Worm (Caenorhabditis elegans) whole organism, L4 larva: ENCODE results near the gene F22E12.1.
A peak's percentile ranks its signal among the peaks of the same experiment; 100 is the strongest.

Experiments
- F26F4.8 ChIP-seq: fragments of 200-800 bp; sonication (Bioruptor generic); conservative IDR thresholded peaks from 2 replicates; pipeline ENCODE4 v1.3.6; 2022; ENCODE audit warnings: missing genetic modification characterization, missing compliant biosample characterization
- F37D6.2 ChIP-seq: sonication (generic microtip); optimal IDR thresholded peaks from 2 replicates; lab custom pipeline; 2016; ENCODE audit warnings: mild to moderate bottlenecking, missing genetic modification characterization, missing compliant biosample characterization
- Y75B8A.6 ChIP-seq: fragments of 200-800 bp; sonication (Bioruptor generic); IDR thresholded peaks from 2 replicates; pipeline ENCODE4 v1.3.6; 2022; ENCODE audit warnings: missing genetic modification reagents, missing genetic modification characterization, missing compliant biosample characterization
- aha-1 ChIP-seq: fragments of 150-350 bp; peaks from one replicate; lab custom pipeline; 2014; ENCODE audit warnings: missing biosample characterization, missing genetic modification characterization
- ama-1 ChIP-seq: fragments of 150-350 bp; optimal IDR thresholded peaks from 2 replicates; lab custom pipeline; 2014; ENCODE audit warnings: inconsistent platforms, mixed read lengths
- attf-4 ChIP-seq: sonication (generic microtip); optimal IDR thresholded peaks from 3 replicates; lab custom pipeline; 2017; ENCODE audit warnings: missing biosample characterization, missing genetic modification characterization
- ceh-44 ChIP-seq: fragments of 200-800 bp; sonication (Bioruptor generic); IDR thresholded peaks from 2 replicates; pipeline ENCODE4 v1.3.6; 2022; ENCODE audit warnings: missing genetic modification reagents, missing genetic modification characterization, missing compliant biosample characterization
- ceh-82 ChIP-seq: sonication (generic microtip); optimal IDR thresholded peaks from 2 replicates; lab custom pipeline; 2017; ENCODE audit warnings: missing biosample characterization, missing genetic modification characterization
- cey-2 ChIP-seq: sonication (generic microtip); optimal IDR thresholded peaks from 3 replicates; lab custom pipeline; 2017; ENCODE audit warnings: missing genetic modification characterization, mild to moderate bottlenecking, missing compliant biosample characterization, antibody characterized with exemption, borderline replicate concordance; ENCODE audit not compliant: insufficient read depth
- ctbp-1 ChIP-seq: fragments of 200-800 bp; sonication (Bioruptor generic); IDR thresholded peaks from 2 replicates; pipeline ENCODE4 v1.3.6; 2022; ENCODE audit warnings: missing genetic modification reagents, missing genetic modification characterization, missing compliant biosample characterization
- daf-12 ChIP-seq: fragments of 150-350 bp; optimal IDR thresholded peaks from 2 replicates; lab custom pipeline; 2014; ENCODE audit warnings: missing biosample characterization, missing genetic modification reagents, missing genetic modification characterization
- daf-16 ChIP-seq, 3 experiments: sonication (generic microtip); optimal IDR thresholded peaks; 2 replicates each; lab custom pipeline; 2016 to 2017; ENCODE audit warnings: missing genetic modification characterization in 3 of 3, missing genetic modification reagents in 3 of 3, mild to moderate bottlenecking in 2 of 3, missing compliant biosample characterization in 2 of 3, missing biosample characterization in 1 of 3, moderate library complexity in 1 of 3
- dmd-8 ChIP-seq: fragments of 200-800 bp; sonication (Bioruptor generic); IDR thresholded peaks from 2 replicates; pipeline ENCODE4 v1.3.6; 2022; ENCODE audit warnings: missing genetic modification characterization, missing compliant biosample characterization
- duxl-1 ChIP-seq: sonication (generic microtip); optimal IDR thresholded peaks from 2 replicates; lab custom pipeline; 2016; ENCODE audit warnings: mild to moderate bottlenecking, missing genetic modification characterization, moderate library complexity, missing compliant biosample characterization; ENCODE audit not compliant: poor library complexity
- dve-1 ChIP-seq: sonication (generic microtip); optimal IDR thresholded peaks from 2 replicates; lab custom pipeline; 2017; ENCODE audit warnings: antibody characterized with exemption, mild to moderate bottlenecking, missing genetic modification characterization, missing compliant biosample characterization; ENCODE audit not compliant: insufficient read depth
- egl-27 ChIP-seq: sonication (generic microtip); optimal IDR thresholded peaks from 3 replicates; lab custom pipeline; 2017; ENCODE audit warnings: missing biosample characterization, missing genetic modification reagents, missing genetic modification characterization
- egl-43 ChIP-seq: fragments of 200-800 bp; sonication (Bioruptor generic); IDR thresholded peaks from 2 replicates; pipeline ENCODE4 v1.3.6; 2022; ENCODE audit warnings: missing genetic modification reagents, missing genetic modification characterization, missing compliant biosample characterization
- fos-1 ChIP-seq: fragments of 150-350 bp; optimal IDR thresholded peaks from 2 replicates; lab custom pipeline; 2014; ENCODE audit warnings: missing biosample characterization, missing genetic modification characterization
- hif-1 ChIP-seq, 2 experiments: sonication (generic microtip); optimal IDR thresholded peaks; 2 replicates each; lab custom pipeline; 2016 to 2017; ENCODE audit warnings: missing compliant biosample characterization in 2 of 2, missing genetic modification characterization in 2 of 2, missing genetic modification reagents in 2 of 2, missing genotype in 2 of 2, mild to moderate bottlenecking in 1 of 2
- hlh-11 ChIP-seq: fragments of 200-800 bp; sonication (Bioruptor generic); optimal IDR thresholded peaks from 2 replicates; lab custom pipeline; 2018; ENCODE audit warnings: mild to moderate bottlenecking, missing genetic modification characterization, missing compliant biosample characterization
- hlh-30 ChIP-seq: sonication (generic microtip); optimal IDR thresholded peaks from 2 replicates; lab custom pipeline; 2017; ENCODE audit warnings: antibody characterized with exemption, mild to moderate bottlenecking, missing genetic modification characterization, missing compliant biosample characterization; ENCODE audit not compliant: insufficient read depth
- hmg-1.1 ChIP-seq: fragments of 200-800 bp; sonication (Bioruptor generic); IDR thresholded peaks from 2 replicates; pipeline ENCODE4 v1.3.6; 2022; ENCODE audit warnings: missing genetic modification reagents, missing genetic modification characterization, missing compliant biosample characterization
- jun-1 ChIP-seq: fragments of 150-350 bp; optimal IDR thresholded peaks from 2 replicates; lab custom pipeline; 2014; ENCODE audit warnings: missing biosample characterization, missing genetic modification reagents, missing genetic modification characterization
- lin-15B ChIP-seq: fragments of 150-350 bp; sonication (generic microtip); optimal IDR thresholded peaks from 3 replicates; lab custom pipeline; 2014; ENCODE audit warnings: missing biosample characterization, missing genetic modification characterization
- lin-29 ChIP-seq: fragments of 200-800 bp; sonication (Bioruptor generic); IDR thresholded peaks from 2 replicates; pipeline ENCODE4 v1.3.6; 2022; ENCODE audit warnings: missing genetic modification reagents, missing genetic modification characterization, missing compliant biosample characterization
- lin-39 ChIP-seq: fragments of 150-350 bp; optimal IDR thresholded peaks from 2 replicates; lab custom pipeline; 2014; ENCODE audit warnings: missing biosample characterization, missing genetic modification reagents, missing genetic modification characterization
- madf-9 ChIP-seq: fragments of 200-800 bp; sonication (Bioruptor generic); conservative IDR thresholded peaks from 2 replicates; pipeline ENCODE4 v1.3.6; 2022; ENCODE audit warnings: missing genetic modification reagents, missing genetic modification characterization, missing compliant biosample characterization
- mdl-1 ChIP-seq, 2 experiments: fragments of 150-350 bp in 1 of 2; sonication (generic microtip) in 1 of 2; optimal IDR thresholded peaks; 2 replicates each; lab custom pipeline; 2014 to 2017; ENCODE audit warnings: missing biosample characterization in 2 of 2, missing genetic modification characterization in 2 of 2
- mep-1 ChIP-seq: fragments of 150-350 bp; sonication (generic microtip); optimal IDR thresholded peaks from 3 replicates; lab custom pipeline; 2014; ENCODE audit warnings: missing biosample characterization, missing genetic modification characterization
- mes-2 ChIP-seq: sonication (generic microtip); optimal IDR thresholded peaks from 2 replicates; lab custom pipeline; 2016; ENCODE audit warnings: missing genotype, mild to moderate bottlenecking, missing genetic modification characterization, missing compliant biosample characterization; ENCODE audit not compliant: poor library complexity, severe bottlenecking
- mxl-3 ChIP-seq: fragments of 200-800 bp; sonication (Bioruptor generic); optimal IDR thresholded peaks from 2 replicates; lab custom pipeline; 2018; ENCODE audit warnings: mild to moderate bottlenecking, missing genetic modification characterization, missing compliant biosample characterization
- nhr-28 ChIP-seq: fragments of 150-350 bp; optimal IDR thresholded peaks from 2 replicates; lab custom pipeline; 2014; ENCODE audit warnings: missing biosample characterization, missing genetic modification characterization
- nhr-77 ChIP-seq: fragments of 150-350 bp; optimal IDR thresholded peaks from 2 replicates; lab custom pipeline; 2014; ENCODE audit warnings: missing biosample characterization, missing genetic modification characterization
- pha-4 ChIP-seq, 2 experiments: fragments of 150-350 bp in 1 of 2; fragments of 200-800 bp in 1 of 2; sonication (Bioruptor generic) in 1 of 2; IDR thresholded peaks in 1 of 2; optimal IDR thresholded peaks in 1 of 2; 2 replicates each; pipeline versions ENCODE4 v1.3.6 to Lab custom; 2014 to 2022; ENCODE audit warnings: missing genetic modification characterization in 2 of 2, missing genetic modification reagents in 2 of 2, missing biosample characterization in 1 of 2, missing compliant biosample characterization in 1 of 2
- skn-1 ChIP-seq: fragments of 150-350 bp; optimal IDR thresholded peaks from 2 replicates; lab custom pipeline; 2014; ENCODE audit warnings: missing biosample characterization, missing genetic modification characterization
- snpc-1.2 ChIP-seq: fragments of 200-800 bp; sonication (Bioruptor generic); IDR thresholded peaks from 2 replicates; pipeline ENCODE4 v1.3.6; 2022; ENCODE audit warnings: missing genetic modification reagents, missing genetic modification characterization, missing compliant biosample characterization
- unc-62 ChIP-seq, 3 experiments: fragments of 150-350 bp in 1 of 3; sonication (generic microtip); optimal IDR thresholded peaks in 2 of 3; peaks in 1 of 3; 1 replicate in 1 of 3; 2 replicates in 2 of 3; lab custom pipeline; 2014 to 2017; ENCODE audit warnings: missing biosample characterization in 3 of 3, missing genetic modification characterization in 3 of 3, missing genetic modification reagents in 3 of 3, missing genotype in 1 of 3
- vab-7 ChIP-seq: fragments of 200-800 bp; sonication (Bioruptor generic); IDR thresholded peaks from 2 replicates; pipeline ENCODE4 v1.3.6; 2022; ENCODE audit warnings: missing genetic modification reagents, missing genetic modification characterization, missing compliant biosample characterization
- zfp-3 ChIP-seq: fragments of 200-800 bp; sonication (Bioruptor generic); conservative IDR thresholded peaks from 2 replicates; pipeline ENCODE4 v1.3.6; 2022; ENCODE audit warnings: missing genetic modification reagents, missing genetic modification characterization, missing compliant biosample characterization

Gene F22E12.1

DNA sequence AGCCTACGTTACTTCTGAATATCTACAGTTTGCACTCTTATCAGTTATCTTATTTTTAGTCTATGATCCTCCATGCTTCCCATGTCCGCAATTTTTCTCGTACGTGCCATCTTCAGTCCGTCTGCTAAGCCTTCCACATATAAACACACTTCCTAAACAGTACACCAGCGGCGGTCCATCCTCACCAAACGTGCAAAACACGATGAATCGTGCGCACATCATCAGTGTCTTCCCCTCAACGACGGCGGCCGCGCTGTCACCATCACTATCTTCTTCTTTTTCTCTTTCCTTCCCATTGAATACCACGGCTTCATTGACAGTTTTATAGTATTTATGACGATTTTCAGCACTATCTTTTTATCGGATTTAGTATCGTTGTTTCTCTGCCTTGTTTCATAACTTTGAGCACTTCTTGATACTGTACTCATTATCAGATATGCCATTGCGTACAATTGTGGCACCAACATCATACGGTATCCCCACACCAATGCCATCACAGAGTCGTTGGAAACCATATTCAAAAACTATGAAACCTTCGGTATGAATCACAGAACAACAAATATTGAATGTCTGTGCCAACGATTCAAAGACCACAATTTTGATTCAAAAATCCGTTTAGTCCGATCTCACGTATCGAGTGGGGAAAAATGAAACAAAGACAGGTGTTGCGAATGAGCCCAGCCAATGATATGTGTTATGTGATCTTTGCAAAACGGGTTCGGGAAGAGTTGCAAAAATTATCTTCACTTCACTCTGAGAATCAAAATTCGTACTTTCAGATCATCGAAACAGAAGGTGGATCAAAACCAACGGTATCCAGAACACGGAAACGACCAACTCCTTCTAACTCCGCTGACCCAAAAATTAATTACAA, 16.0 kb upstream of the F22E12.1 start:
- TF ChIP-seq hif-1 (tag; optimal IDR thresholded peaks at IDR 0.05; lab: Kevin White, UChicago) (peak; percentile 49 to 81), hmg-1.1 (GFP tag; lab: Robert Waterston, UW) (no peak), unc-62 (GFP tag; optimal IDR thresholded peaks at IDR 0.05 in 1 of 2; lab: Kevin White, UChicago) (peak in 1 of 2 experiments; percentile 31), unc-62 (tag; optimal IDR thresholded peaks at IDR 0.05; lab: Kevin White, UChicago) (no peak), aha-1 (tag; lab: Kevin White, UChicago) (peak; percentile 95), nhr-28 (tag; lab: Kevin White, UChicago) (peak; percentile 0)

DNA sequence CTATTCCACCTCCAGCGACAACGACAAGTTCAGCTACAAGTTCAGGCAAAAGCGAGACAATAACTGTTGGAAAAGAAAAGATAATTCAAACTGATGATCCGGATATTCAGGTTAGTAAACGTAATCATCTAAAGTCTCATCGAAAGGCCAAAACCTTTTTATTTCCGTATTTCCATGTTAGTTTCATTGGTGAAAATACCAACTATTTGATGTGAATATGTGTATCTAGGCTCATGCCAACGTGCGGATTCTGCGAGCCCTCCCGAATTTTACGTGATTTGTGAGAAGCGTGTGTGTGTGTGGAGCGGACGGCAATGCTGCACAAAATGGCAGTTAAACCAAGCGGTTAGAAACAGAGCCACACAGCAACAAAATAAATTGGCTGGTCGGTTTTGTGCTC, 13.9 kb upstream of the F22E12.1 start:
- TF ChIP-seq jun-1 (tag; lab: Kevin White, UChicago): no peak
- TF ChIP-seq Y75B8A.6 (GFP tag; lab: Robert Waterston, UW): 0 out of 2 replicates have a peak, but pooled peaks have one; percentile 6
- TF ChIP-seq aha-1 (tag; lab: Kevin White, UChicago): peak; percentile 97
- TF ChIP-seq ama-1 (lab: Kevin White, UChicago): peak; percentile 46
- no peak for TF ChIP-seq nhr-77 (tag; lab: Kevin White, UChicago)
- TF ChIP-seq zfp-3 (GFP tag; lab: Robert Waterston, UW): 0 out of 2 replicates have a peak, but pooled peaks have one; percentile 25
- 0 out of 2 replicates have a peak, but pooled peaks have one; percentile 31 for TF ChIP-seq F26F4.8
- TF ChIP-seq hif-1 (tag; optimal IDR thresholded peaks at IDR 0.05; lab: Kevin White, UChicago): peak in 1 of 2 experiments; percentile 23

DNA sequence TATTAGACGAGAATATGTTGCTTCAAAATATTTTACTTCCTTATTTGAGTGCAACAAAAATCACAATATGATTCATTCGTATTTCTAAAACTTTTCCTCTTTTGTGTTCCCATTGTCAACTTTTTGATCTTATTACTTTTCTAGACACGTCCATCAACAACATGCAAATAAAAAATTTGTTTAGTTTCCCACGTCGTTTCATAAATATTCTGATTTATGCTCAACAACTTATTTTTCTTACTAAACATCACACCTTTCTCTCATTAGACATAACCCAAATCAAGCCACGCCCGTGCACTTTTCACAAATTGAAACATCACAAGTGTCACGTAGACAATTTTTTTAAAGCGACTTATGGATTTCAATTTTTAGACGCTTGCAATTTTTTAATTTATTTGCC, 12.7 kb upstream of the F22E12.1 start:
- TF ChIP-seq mep-1 (tag; lab: Kevin White, UChicago) (no peak), aha-1 (tag; lab: Kevin White, UChicago) (peak; percentile 92)

DNA sequence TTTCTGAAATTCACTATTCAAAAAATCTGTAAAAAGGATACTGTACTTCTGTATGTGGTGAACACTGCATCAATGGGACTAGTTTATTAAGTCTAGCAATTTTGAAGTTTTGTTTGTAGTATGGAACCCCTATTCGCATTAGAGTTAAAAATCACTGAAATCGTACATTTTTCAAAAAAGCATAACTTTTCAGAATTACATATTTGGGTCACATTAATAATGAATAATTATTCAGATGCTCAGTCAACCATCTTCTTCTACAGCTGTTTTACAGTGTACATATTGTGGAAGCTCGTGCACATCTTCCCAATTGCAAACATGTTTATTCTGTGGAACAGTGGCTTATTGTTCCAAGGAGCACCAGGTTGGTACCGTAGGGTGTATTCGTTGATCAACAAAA, 11.6 kb upstream of the F22E12.1 start:
- TF ChIP-seq daf-16 (GFP tag; optimal IDR thresholded peaks at IDR 0.05; lab: Kevin White, UChicago) (peak in 1 of 2 experiments; percentile 55), daf-16 (tag; optimal IDR thresholded peaks at IDR 0.05; lab: Kevin White, UChicago) (no peak), mxl-3 (GFP tag; lab: Kevin White, UChicago) (no peak), cey-2 (no peak), unc-62 (GFP tag; optimal IDR thresholded peaks at IDR 0.05 in 1 of 2; lab: Kevin White, UChicago) (peak in 1 of 2 experiments; percentile 95), unc-62 (tag; optimal IDR thresholded peaks at IDR 0.05; lab: Kevin White, UChicago) (no peak)

DNA sequence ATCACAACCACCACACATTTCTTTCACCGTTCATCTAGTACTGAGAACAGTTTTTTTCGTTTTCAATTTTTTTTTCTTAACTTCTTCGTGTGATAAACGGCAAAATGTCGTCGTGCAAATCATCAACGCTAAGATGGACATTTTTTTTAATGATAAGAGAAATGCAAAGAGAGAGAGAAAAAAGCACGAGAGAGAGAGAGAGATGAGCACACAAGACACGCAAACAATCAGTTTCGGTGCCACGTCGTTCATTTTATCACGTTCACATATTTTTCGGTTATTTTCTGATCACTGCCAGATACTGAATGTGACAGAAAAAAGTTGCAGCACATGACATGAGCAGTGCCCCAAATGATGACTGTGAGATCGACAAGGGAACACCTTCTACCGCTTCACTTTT, 11.0 kb upstream of the F22E12.1 start, which contains the start of gene egl-9:
TSS of gene egl-9 (plus strand) at position 328 of the 400 bp plus-strand sequence.
- TF ChIP-seq egl-27: no peak
- peak; percentile 83 for TF ChIP-seq hlh-11 (tag; lab: Kevin White, UChicago)
- no peak for TF ChIP-seq attf-4
- TF ChIP-seq dve-1 (tag; lab: Kevin White, UChicago): peak; percentile 82
- TF ChIP-seq lin-29: no peak
- TF ChIP-seq egl-43 (GFP tag; lab: Robert Waterston, UW): no peak
- TF ChIP-seq daf-12 (tag; lab: Kevin White, UChicago): no peak
- peak; percentile 85 for TF ChIP-seq hlh-30 (tag; lab: Kevin White, UChicago)
- TF ChIP-seq madf-9 (GFP tag; lab: Robert Waterston, UW): no peak
- TF ChIP-seq ceh-44 (GFP tag; lab: Robert Waterston, UW): no peak
- no peak for TF ChIP-seq snpc-1.2 (GFP tag; lab: Robert Waterston, UW)
- no peak for TF ChIP-seq dmd-8
- peak in 1 of 2 experiments; percentile 62 for TF ChIP-seq mdl-1 (tag; optimal IDR thresholded peaks at IDR 0.05; lab: Kevin White, UChicago)
- TF ChIP-seq ctbp-1 (GFP tag; lab: Robert Waterston, UW): no peak; the same call in 1 of the 2 replicates
- TF ChIP-seq mes-2 (tag; lab: Kevin White, UChicago): peak; percentile 55
- no peak for TF ChIP-seq F37D6.2
- TF ChIP-seq duxl-1: no peak
- TF ChIP-seq ceh-82 (tag; lab: Kevin White, UChicago): no peak
- TF ChIP-seq pha-4 (GFP tag; IDR thresholded peaks at IDR 0.05; lab: Robert Waterston, UW): no peak; the same call in 1 of the 2 replicates
- no peak for TF ChIP-seq pha-4 (tag; optimal IDR thresholded peaks at IDR 0.05; lab: Kevin White, UChicago)
- TF ChIP-seq vab-7 (GFP tag; lab: Robert Waterston, UW): no peak
- no peak for TF ChIP-seq skn-1 (tag; lab: Kevin White, UChicago)
- TF ChIP-seq lin-15B (tag; lab: Kevin White, UChicago): no peak
- TF ChIP-seq fos-1: no peak
- TF ChIP-seq lin-39 (tag; lab: Kevin White, UChicago): no peak
